Fruit fly (Drosophila melanogaster) whole organism, embryonic: ENCODE results near the gene CG31974.

ENCODE experiments used
- Blimp-1 ChIP-seq: fragments of 200-800 bp; sonication (Bioruptor generic); optimal IDR thresholded peaks from 3 replicates; lab custom pipeline; 2018; ENCODE audit warnings: missing biosample characterization, missing genetic modification characterization, mild to moderate bottlenecking, moderate library complexity, missing genetic modification reagents
- CG10209 ChIP-seq: fragments of 200-800 bp; sonication (Bioruptor generic); optimal IDR thresholded peaks from 3 replicates; lab custom pipeline; 2017; ENCODE audit warnings: missing biosample characterization, mild to moderate bottlenecking, missing genetic modification characterization, missing genetic modification reagents
- CG10366 ChIP-seq: fragments of 200-800 bp; sonication (Bioruptor generic); IDR thresholded peaks from 2 replicates; pipeline ENCODE4 v1.3.6; 2022; ENCODE audit warnings: missing biosample characterization, missing genetic modification characterization
- CG10543 ChIP-seq: fragments of 200-800 bp; sonication (Bioruptor generic); optimal IDR thresholded peaks from 3 replicates; lab custom pipeline; 2017; ENCODE audit warnings: missing biosample characterization, mild to moderate bottlenecking, missing genetic modification characterization, moderate library complexity
- CG11560 ChIP-seq: fragments of 200-800 bp; sonication (Bioruptor generic); IDR thresholded peaks from 3 replicates; pipeline ENCODE4 v1.3.6; 2022; ENCODE audit warnings: missing biosample characterization, missing genetic modification characterization
- CG12299 ChIP-seq: fragments of 200-800 bp; sonication (Bioruptor generic); optimal IDR thresholded peaks from 2 replicates; lab custom pipeline; 2018; ENCODE audit warnings: missing biosample characterization, mild to moderate bottlenecking, missing genetic modification characterization
- CG14965 ChIP-seq: fragments of 200-800 bp; sonication (Bioruptor generic); optimal IDR thresholded peaks from 2 replicates; lab custom pipeline; 2016; ENCODE audit warnings: missing biosample characterization, missing genetic modification characterization, borderline replicate concordance
- CG2129 ChIP-seq: fragments of 200-800 bp; sonication (Bioruptor generic); IDR thresholded peaks from 2 replicates; pipeline ENCODE4 v1.3.6; 2022; ENCODE audit warnings: missing biosample characterization, missing genetic modification characterization; ENCODE audit not compliant: partially characterized antibody
- CG2199 ChIP-seq: fragments of 200-800 bp; sonication (Bioruptor generic); IDR thresholded peaks from 3 replicates; pipeline ENCODE4 v1.3.6; 2022; ENCODE audit warnings: missing biosample characterization, missing genetic modification characterization
- CG2875 ChIP-seq: fragments of 200-800 bp; sonication (Bioruptor generic); optimal IDR thresholded peaks from 2 replicates; lab custom pipeline; 2017; ENCODE audit warnings: missing biosample characterization, mild to moderate bottlenecking, missing genetic modification characterization, missing genetic modification reagents
- CG3726 ChIP-seq: fragments of 200-800 bp; sonication (Bioruptor generic); IDR thresholded peaks from 3 replicates; pipeline ENCODE4, ENCODE4 v1.3.6; 2022; ENCODE audit warnings: missing biosample characterization, missing genetic modification characterization
- CG5953 ChIP-seq: fragments of 200-800 bp; sonication (Bioruptor generic); IDR thresholded peaks from 2 replicates; pipeline ENCODE4 v1.3.6; 2022; ENCODE audit warnings: missing biosample characterization, missing genetic modification characterization
- CG6854 ChIP-seq: fragments of 200-800 bp; sonication (Bioruptor generic); optimal IDR thresholded peaks from 3 replicates; lab custom pipeline; 2017; ENCODE audit warnings: missing biosample characterization, mild to moderate bottlenecking, missing genetic modification characterization
- Drgx ChIP-seq: fragments of 200-800 bp; sonication (Bioruptor generic); IDR thresholded peaks from 2 replicates; pipeline ENCODE4 v1.3.6; 2022; ENCODE audit warnings: missing biosample characterization, missing genetic modification characterization
- Ets65A ChIP-seq: fragments of 200-800 bp; sonication (Bioruptor generic); peaks from one replicate; lab custom pipeline; 2016; ENCODE audit warnings: missing biosample characterization, missing genetic modification characterization
- H15 ChIP-seq: fragments of 200-800 bp; sonication (Bioruptor generic); IDR thresholded peaks from 3 replicates; pipeline ENCODE4 v1.3.6; 2022; ENCODE audit warnings: missing biosample characterization, missing genetic modification characterization
- Kr ChIP-seq: fragments of 200-800 bp; sonication (Bioruptor generic); optimal IDR thresholded peaks from 2 replicates; lab custom pipeline; 2017; ENCODE audit warnings: missing biosample characterization, mild to moderate bottlenecking, missing genetic modification characterization
- Lpt ChIP-seq: fragments of >200 bp; optimal IDR thresholded peaks from 2 replicates; lab custom pipeline; 2018; ENCODE audit warnings: missing biosample characterization, missing genetic modification characterization
- Med ChIP-seq: fragments of 200-800 bp; sonication (Bioruptor generic); peaks from one replicate; lab custom pipeline; 2016; ENCODE audit warnings: missing biosample characterization, missing genetic modification characterization, mild to moderate bottlenecking, inconsistent platforms, moderate library complexity
- Nf-YB ChIP-seq: fragments of 200-800 bp; sonication (Bioruptor generic); optimal IDR thresholded peaks from 3 replicates; lab custom pipeline; 2019; ENCODE audit warnings: missing biosample characterization, mild to moderate bottlenecking, missing genetic modification characterization, moderate library complexity
- Oli ChIP-seq: fragments of 200-800 bp; sonication (Bioruptor generic); optimal IDR thresholded peaks from 2 replicates; lab custom pipeline; 2018; ENCODE audit warnings: missing biosample characterization, mild to moderate bottlenecking, missing genetic modification characterization, moderate library complexity
- bbx ChIP-seq: fragments of 200-800 bp; sonication (Bioruptor generic); IDR thresholded peaks from 2 replicates; pipeline ENCODE4 v1.3.6; 2022; ENCODE audit warnings: missing biosample characterization, missing genetic modification characterization; ENCODE audit not compliant: partially characterized antibody
- br ChIP-seq: fragments of >200 bp; optimal IDR thresholded peaks from 2 replicates; lab custom pipeline; 2017
- bsh ChIP-seq, 2 experiments: fragments of 200-800 bp; sonication (Bioruptor generic); optimal IDR thresholded peaks; 2 replicates each; lab custom pipeline; 2017 to 2018; ENCODE audit warnings: mild to moderate bottlenecking in 2 of 2, missing biosample characterization in 2 of 2, missing genetic modification characterization in 2 of 2, moderate library complexity in 1 of 2
- corto ChIP-seq: fragments of 200-800 bp; sonication (Bioruptor generic); optimal IDR thresholded peaks from 2 replicates; lab custom pipeline; 2016; ENCODE audit warnings: missing biosample characterization, mild to moderate bottlenecking, missing genetic modification characterization, moderate library complexity
- hkb ChIP-seq, 2 experiments: fragments of 200-800 bp in 1 of 2; fragments of >200 bp in 1 of 2; sonication (Bioruptor generic) in 1 of 2; IDR thresholded peaks in 1 of 2; optimal IDR thresholded peaks in 1 of 2; 2 replicates each; pipeline versions ENCODE4 v1.3.6 to Lab custom; 2017 to 2022; ENCODE audit warnings: missing biosample characterization in 1 of 2, missing genetic modification characterization in 1 of 2
- insv ChIP-seq, 2 experiments: fragments of 200-800 bp; sonication (Bioruptor generic); optimal IDR thresholded peaks; 3 replicates each; lab custom pipeline; 2016 to 2018; ENCODE audit warnings: missing biosample characterization in 2 of 2, missing genetic modification characterization in 2 of 2
- inv ChIP-seq: fragments of 200-800 bp; sonication (Bioruptor generic); IDR thresholded peaks from 2 replicates; pipeline ENCODE4 v1.3.6; 2022; ENCODE audit warnings: missing biosample characterization, missing genetic modification characterization; ENCODE audit not compliant: partially characterized antibody
- lbe ChIP-seq: fragments of 200-800 bp; sonication (Bioruptor generic); optimal IDR thresholded peaks from 2 replicates; lab custom pipeline; 2016; ENCODE audit warnings: missing biosample characterization, mild to moderate bottlenecking, missing genetic modification characterization
- nau ChIP-seq: fragments of 200-800 bp; sonication (Bioruptor generic); optimal IDR thresholded peaks from 3 replicates; lab custom pipeline; 2017; ENCODE audit warnings: missing biosample characterization, mild to moderate bottlenecking, missing genetic modification characterization, missing genetic modification reagents
- nom ChIP-seq: fragments of 200-800 bp; sonication (Bioruptor generic); optimal IDR thresholded peaks from 2 replicates; lab custom pipeline; 2017; ENCODE audit warnings: missing biosample characterization, missing genetic modification characterization, mild to moderate bottlenecking, moderate library complexity, missing genetic modification reagents
- pros ChIP-seq: fragments of 200-800 bp; sonication (Bioruptor generic); optimal IDR thresholded peaks from 3 replicates; lab custom pipeline; 2019; ENCODE audit warnings: missing biosample characterization, mild to moderate bottlenecking, missing genetic modification characterization, moderate library complexity
- slp2 ChIP-seq: fragments of 200-800 bp; sonication (Bioruptor generic); optimal IDR thresholded peaks from 2 replicates; lab custom pipeline; 2016; ENCODE audit warnings: missing biosample characterization, missing genetic modification characterization
- sna ChIP-seq: fragments of 200-800 bp; sonication (Bioruptor generic); IDR thresholded peaks from 2 replicates; pipeline ENCODE4 v1.3.6; 2022; ENCODE audit warnings: missing biosample characterization, missing genetic modification characterization; ENCODE audit not compliant: partially characterized antibody
- twi ChIP-seq: fragments of 200-800 bp; optimal IDR thresholded peaks from 2 replicates; lab custom pipeline; 2019; ENCODE audit warnings: missing biosample characterization, mild to moderate bottlenecking, missing genetic modification characterization, moderate library complexity

The CG31974 gene

dm6 chr2L:94639-95059, 48.2 kb downstream of the CG31974 start, which contains the start of gene Zir (continued):
- TF ChIP-seq twi (tag; lab: Kevin White, UChicago) (no peak), inv (peak; percentile 61), CG5953 (GFP tag; lab: Robert Waterston, UW) (no peak), CG10209 (GFP tag; lab: Kevin White, UChicago) (no peak), H15 (GFP tag; lab: Robert Waterston, UW) (no peak), Lpt (no peak), corto (GFP tag; lab: Kevin White, UChicago) (no peak), insv (GFP tag; optimal IDR thresholded peaks at IDR 0.05; lab: Kevin White, UChicago) (no peak), CG6854 (no peak)

- TF ChIP-seq twi (tag; lab: Kevin White, UChicago) (peak; percentile 11), Nf-YB (GFP tag; lab: Kevin White, UChicago) (peak; percentile 63), CG2199 (GFP tag; lab: Robert Waterston, UW) (0 out of 3 replicates have a peak, but pooled peaks have one; percentile 21), nau (peak; percentile 70), CG12299 (tag; lab: Kevin White, UChicago) (no peak), CG2129 (GFP tag; lab: Robert Waterston, UW) (no peak), bbx (GFP tag; lab: Robert Waterston, UW) (peak; percentile 10; the same call in 1 of the 2 replicates), hkb (optimal IDR thresholded peaks at IDR 0.05; lab: Kevin White, UChicago) (no peak), hkb (GFP tag; IDR thresholded peaks at IDR 0.05; lab: Robert Waterston, UW) (0 out of 2 replicates have a peak, but pooled peaks have one; percentile 8), pros (GFP tag; lab: Kevin White, UChicago) (no peak), Blimp-1 (GFP tag; lab: Kevin White, UChicago) (peak; percentile 86)
These were observed 48.8 kb downstream of the CG31974 start for dm6 chr2L:94096-94495.

dm6 chr2L:92993-93392, 49.9 kb downstream of the CG31974 start:
- TF ChIP-seq Oli (tag; lab: Kevin White, UChicago): no peak
- TF ChIP-seq Med (GFP tag; lab: Kevin White, UChicago): peak; percentile 47
- TF ChIP-seq CG2199 (GFP tag; lab: Robert Waterston, UW): 0 out of 3 replicates have a peak, but pooled peaks have one; percentile 1
- no peak for TF ChIP-seq CG14965 (GFP tag; lab: Kevin White, UChicago)
- TF ChIP-seq Kr (GFP tag; lab: Kevin White, UChicago): no peak
- TF ChIP-seq slp2 (GFP tag; lab: Kevin White, UChicago): no peak
- TF ChIP-seq sna (GFP tag; lab: Robert Waterston, UW): no peak
- peak; percentile 22 for TF ChIP-seq CG10543 (GFP tag; lab: Kevin White, UChicago)
- TF ChIP-seq nau: peak; percentile 15
- TF ChIP-seq CG10366 (GFP tag; lab: Robert Waterston, UW): no peak
- TF ChIP-seq CG11560 (tag; lab: Robert Waterston, UW): no peak
- TF ChIP-seq CG3726 (GFP tag; lab: Robert Waterston, UW): no peak
- TF ChIP-seq Ets65A (GFP tag; lab: Kevin White, UChicago): peak; percentile 78

- TF ChIP-seq nom (GFP tag; lab: Kevin White, UChicago) (peak; percentile 83), bsh (GFP tag; optimal IDR thresholded peaks at IDR 0.05; lab: Kevin White, UChicago) (peak in 1 of 2 experiments; percentile 67), br (lab: Kevin White, UChicago) (no peak), Drgx (GFP tag; lab: Robert Waterston, UW) (peak; percentile 53; the same call in 1 of the 2 replicates), lbe (peak; percentile 70), CG2875 (GFP tag; lab: Kevin White, UChicago) (no peak), corto (GFP tag; lab: Kevin White, UChicago) (peak; percentile 67)
These were observed 51.1 kb downstream of the CG31974 start for dm6 chr2L:91830-92229.
